Comparison of ENCODE assay signal across 1 fruit fly cellular context in genomic region chr3L:18743679-18744078, dm6.
TF ChIP-seq lines count a peak whose summit lies in the region.

No protein-coding gene starts in this region.

TF ChIP-seq in whole organism, embryonic, 481 proteins besides CTCF, POLR2A, EP300 and RAD21 (continued from another document and continues in another):
- no peak for TF ChIP-seq wdn (GFP tag; IDR thresholded peaks at IDR 0.05; lab: Robert Waterston, UW)
- TF ChIP-seq CG10366 (GFP tag; IDR thresholded peaks at IDR 0.05; lab: Robert Waterston, UW), result no peak; the same call in 1 of the 2 replicates
- no peak for TF ChIP-seq CG43689 (GFP tag; IDR thresholded peaks at IDR 0.05; lab: Robert Waterston, UW)
- TF ChIP-seq Dip3 (GFP tag; optimal IDR thresholded peaks at IDR 0.05; lab: Kevin White, UChicago), result no peak
- TF ChIP-seq cwo (GFP tag; optimal IDR thresholded peaks at IDR 0.05; lab: Kevin White, UChicago), result no peak
- TF ChIP-seq Ssrp (tag; optimal IDR thresholded peaks at IDR 0.05; lab: Kevin White, UChicago), result no peak
- TF ChIP-seq CG12659 (GFP tag; optimal IDR thresholded peaks at IDR 0.05; lab: Kevin White, UChicago), result no peak
- TF ChIP-seq Scr (GFP tag; IDR thresholded peaks at IDR 0.05; lab: Robert Waterston, UW; ENCODE audit: partially characterized antibody), result 0 out of 2 replicates have a peak, but pooled peaks have one; percentile 27
- no peak for TF ChIP-seq CG12155 (GFP tag; optimal IDR thresholded peaks at IDR 0.05; lab: Kevin White, UChicago)
- TF ChIP-seq ttk (GFP tag; IDR thresholded peaks at IDR 0.05; lab: Robert Waterston, UW), result no peak
- no peak for TF ChIP-seq grn (GFP tag; optimal IDR thresholded peaks at IDR 0.05; lab: Kevin White, UChicago)
- peak; percentile 4 for TF ChIP-seq exex (tag; optimal IDR thresholded peaks at IDR 0.05; lab: Kevin White, UChicago)
- TF ChIP-seq tgo (GFP tag; IDR thresholded peaks at IDR 0.05; lab: Robert Waterston, UW), result 0 out of 3 replicates have a peak, but pooled peaks have one; percentile 22
- TF ChIP-seq Sox100B (GFP tag; optimal IDR thresholded peaks at IDR 0.05; lab: Kevin White, UChicago), result no peak
- TF ChIP-seq CG16813 (GFP tag; IDR thresholded peaks at IDR 0.05; lab: Robert Waterston, UW; ENCODE audit: partially characterized antibody), result peak; percentile 63
- no peak for TF ChIP-seq Ets97D (GFP tag; optimal IDR thresholded peaks at IDR 0.05; lab: Kevin White, UChicago)
- peak; percentile 50 for TF ChIP-seq CG1603 (tag; optimal IDR thresholded peaks at IDR 0.05; lab: Kevin White, UChicago)
- no peak for TF ChIP-seq gro (GFP tag; optimal IDR thresholded peaks at IDR 0.05; lab: Kevin White, UChicago)
- no peak for TF ChIP-seq CG17361 (GFP tag; IDR thresholded peaks at IDR 0.05; lab: Robert Waterston, UW)
- no peak for TF ChIP-seq ATbp (GFP tag; optimal IDR thresholded peaks at IDR 0.05; lab: Kevin White, UChicago)
- TF ChIP-seq CG13123 (GFP tag; optimal IDR thresholded peaks at IDR 0.05; lab: Kevin White, UChicago), result no peak
- no peak for TF ChIP-seq lmd (GFP tag; IDR thresholded peaks at IDR 0.05; lab: Robert Waterston, UW)
- TF ChIP-seq CG8944 (GFP tag; optimal IDR thresholded peaks at IDR 0.05; lab: Kevin White, UChicago), result no peak
- no peak for TF ChIP-seq CG8924 (tag; optimal IDR thresholded peaks at IDR 0.05; lab: Kevin White, UChicago)
- TF ChIP-seq Gsc (GFP tag; IDR thresholded peaks at IDR 0.05; lab: Robert Waterston, UW), result no peak
- TF ChIP-seq CG3847 (GFP tag; IDR thresholded peaks at IDR 0.05; lab: Robert Waterston, UW), result 0 out of 2 replicates have a peak, but pooled peaks have one; percentile 5
- TF ChIP-seq YL-1 (GFP tag; optimal IDR thresholded peaks at IDR 0.05; lab: Kevin White, UChicago), result no peak
- peak; percentile 34 for TF ChIP-seq B-H2 (GFP tag; optimal IDR thresholded peaks at IDR 0.05; lab: Kevin White, UChicago)
- TF ChIP-seq CG7987 (GFP tag; optimal IDR thresholded peaks at IDR 0.05; lab: Kevin White, UChicago), result no peak
- no peak for TF ChIP-seq hth (optimal IDR thresholded peaks at IDR 0.05; lab: Kevin White, UChicago)
- TF ChIP-seq schlank (tag; optimal IDR thresholded peaks at IDR 0.05; lab: Kevin White, UChicago), result no peak
- no peak for TF ChIP-seq CG4730 (GFP tag; IDR thresholded peaks at IDR 0.05; lab: Robert Waterston, UW)
- no peak for TF ChIP-seq zfh1 (GFP tag; IDR thresholded peaks at IDR 0.05; lab: Robert Waterston, UW)
- TF ChIP-seq NC2β (GFP tag; optimal IDR thresholded peaks at IDR 0.05; lab: Kevin White, UChicago), result no peak
- TF ChIP-seq sd (tag; optimal IDR thresholded peaks at IDR 0.05; lab: Kevin White, UChicago), result no peak
- TF ChIP-seq Hsf (GFP tag; optimal IDR thresholded peaks at IDR 0.05; lab: Kevin White, UChicago), result peak; percentile 2
- TF ChIP-seq Myb (GFP tag; optimal IDR thresholded peaks at IDR 0.05; lab: Kevin White, UChicago), result peak; percentile 24
- TF ChIP-seq dimm (GFP tag; IDR thresholded peaks at IDR 0.05; lab: Robert Waterston, UW), result no peak
- no peak for TF ChIP-seq CG10462 (GFP tag; optimal IDR thresholded peaks at IDR 0.05; lab: Kevin White, UChicago)
- TF ChIP-seq aop (GFP tag; IDR thresholded peaks at IDR 0.05; lab: Robert Waterston, UW), result no peak
- no peak for TF ChIP-seq sna (GFP tag; IDR thresholded peaks at IDR 0.05; lab: Robert Waterston, UW; ENCODE audit: partially characterized antibody)
- no peak for TF ChIP-seq CG4282 (GFP tag; optimal IDR thresholded peaks at IDR 0.05; lab: Kevin White, UChicago)
- TF ChIP-seq H2.0 (GFP tag; IDR thresholded peaks at IDR 0.05; lab: Robert Waterston, UW), result no peak
- TF ChIP-seq vnd (GFP tag; IDR thresholded peaks at IDR 0.05; lab: Robert Waterston, UW; ENCODE audit: partially characterized antibody), result peak; percentile 60
- peak; percentile 14 for TF ChIP-seq CG17568 (GFP tag; optimal IDR thresholded peaks at IDR 0.05; lab: Kevin White, UChicago)
- TF ChIP-seq Mrtf (GFP tag; IDR thresholded peaks at IDR 0.05; lab: Robert Waterston, UW), result no peak
- TF ChIP-seq CG7357 (GFP tag; IDR thresholded peaks at IDR 0.05; lab: Robert Waterston, UW), result no peak
- TF ChIP-seq rib (GFP tag; IDR thresholded peaks at IDR 0.05; lab: Robert Waterston, UW), result no peak
- peak; percentile 79 for TF ChIP-seq Bgb (GFP tag; IDR thresholded peaks at IDR 0.05; lab: Robert Waterston, UW; ENCODE audit: partially characterized antibody)
- no peak for TF ChIP-seq pzg (GFP tag; optimal IDR thresholded peaks at IDR 0.05; lab: Kevin White, UChicago)
- no peak for TF ChIP-seq psq (GFP tag; optimal IDR thresholded peaks at IDR 0.05; lab: Kevin White, UChicago)
- peak; percentile 46 for TF ChIP-seq CG42726 (GFP tag; IDR thresholded peaks at IDR 0.05; lab: Robert Waterston, UW; ENCODE audit: partially characterized antibody)
- no peak for TF ChIP-seq yki (optimal IDR thresholded peaks at IDR 0.05; lab: Kevin White, UChicago)
- TF ChIP-seq CG6791 (GFP tag; IDR thresholded peaks at IDR 0.05; lab: Robert Waterston, UW; ENCODE audit: partially characterized antibody), result peak; percentile 45; the same call in 1 of the 3 replicates
- TF ChIP-seq ara (GFP tag; IDR thresholded peaks at IDR 0.05; lab: Robert Waterston, UW), result no peak
- no peak for TF ChIP-seq CkIIα-i1 (GFP tag; IDR thresholded peaks at IDR 0.05; lab: Robert Waterston, UW)
- no peak for TF ChIP-seq Sry-β (GFP tag; optimal IDR thresholded peaks at IDR 0.05; lab: Kevin White, UChicago)
- no peak for TF ChIP-seq cg (GFP tag; optimal IDR thresholded peaks at IDR 0.05; lab: Kevin White, UChicago)
- TF ChIP-seq Xrp1 (GFP tag; IDR thresholded peaks at IDR 0.05; lab: Robert Waterston, UW), result peak; percentile 17; the same call in 1 of the 2 replicates
- TF ChIP-seq ase (GFP tag; IDR thresholded peaks at IDR 0.05; lab: Robert Waterston, UW), result no peak
- TF ChIP-seq ato (GFP tag; IDR thresholded peaks at IDR 0.05; lab: Robert Waterston, UW; ENCODE audit: partially characterized antibody), result no peak
- no peak for TF ChIP-seq fu2 (GFP tag; optimal IDR thresholded peaks at IDR 0.05; lab: Kevin White, UChicago)
- no peak for TF ChIP-seq Poxn (GFP tag; IDR thresholded peaks at IDR 0.05; lab: Robert Waterston, UW)
- no peak for TF ChIP-seq luna (GFP tag; optimal IDR thresholded peaks at IDR 0.05; lab: Kevin White, UChicago)
- no peak for TF ChIP-seq eve (GFP tag; optimal IDR thresholded peaks at IDR 0.05; lab: Kevin White, UChicago)
- no peak for TF ChIP-seq CG14014 (GFP tag; IDR thresholded peaks at IDR 0.05; lab: Robert Waterston, UW)
- TF ChIP-seq CG2889 (GFP tag; IDR thresholded peaks at IDR 0.05; lab: Robert Waterston, UW), result no peak
- no peak for TF ChIP-seq tx (GFP tag; optimal IDR thresholded peaks at IDR 0.05; lab: Kevin White, UChicago)
- no peak for TF ChIP-seq CG6765 (GFP tag; optimal IDR thresholded peaks at IDR 0.05; lab: Kevin White, UChicago)
- no peak for TF ChIP-seq BEAF-32 (GFP tag; optimal IDR thresholded peaks at IDR 0.05; lab: Kevin White, UChicago)
- no peak for TF ChIP-seq CG31388 (GFP tag; optimal IDR thresholded peaks at IDR 0.05; lab: Kevin White, UChicago)
- no peak for TF ChIP-seq ssp (GFP tag; IDR thresholded peaks at IDR 0.05; lab: Robert Waterston, UW)
- TF ChIP-seq bab2 (GFP tag; optimal IDR thresholded peaks at IDR 0.05; lab: Kevin White, UChicago), result no peak
- no peak for TF ChIP-seq lab (GFP tag; optimal IDR thresholded peaks at IDR 0.05; lab: Kevin White, UChicago)
- TF ChIP-seq p53 (GFP tag; optimal IDR thresholded peaks at IDR 0.05; lab: Kevin White, UChicago), result no peak
- no peak for TF ChIP-seq grau (tag; optimal IDR thresholded peaks at IDR 0.05; lab: Kevin White, UChicago)
- no peak for TF ChIP-seq CG1529 (GFP tag; optimal IDR thresholded peaks at IDR 0.05; lab: Kevin White, UChicago)
- no peak for TF ChIP-seq CG17186 (GFP tag; optimal IDR thresholded peaks at IDR 0.05; lab: Kevin White, UChicago)
- no peak for TF ChIP-seq CG30403 (GFP tag; optimal IDR thresholded peaks at IDR 0.05; lab: Kevin White, UChicago)
- TF ChIP-seq pnt (GFP tag; optimal IDR thresholded peaks at IDR 0.05; lab: Kevin White, UChicago), result no peak
- TF ChIP-seq CG9215 (GFP tag; IDR thresholded peaks at IDR 0.05; lab: Robert Waterston, UW), result no peak
- peak; percentile 84 for TF ChIP-seq wek (GFP tag; optimal IDR thresholded peaks at IDR 0.05; lab: Kevin White, UChicago)
- TF ChIP-seq CG17802 (tag; optimal IDR thresholded peaks at IDR 0.05; lab: Kevin White, UChicago), result no peak
- no peak for TF ChIP-seq CG12299 (tag; optimal IDR thresholded peaks at IDR 0.05; lab: Kevin White, UChicago)
- no peak for TF ChIP-seq pb (GFP tag; optimal IDR thresholded peaks at IDR 0.05; lab: Kevin White, UChicago)
- no peak for TF ChIP-seq CG9797 (GFP tag; optimal IDR thresholded peaks at IDR 0.05; lab: Kevin White, UChicago)
- no peak for TF ChIP-seq CG6854 (GFP tag; optimal IDR thresholded peaks at IDR 0.05; lab: Kevin White, UChicago)
- TF ChIP-seq Atf6 (GFP tag; IDR thresholded peaks at IDR 0.05; lab: Robert Waterston, UW), result no peak
- no peak for TF ChIP-seq gcm (GFP tag; optimal IDR thresholded peaks at IDR 0.05; lab: Kevin White, UChicago)
- TF ChIP-seq CG33557 (GFP tag; optimal IDR thresholded peaks at IDR 0.05; lab: Kevin White, UChicago), result no peak
- TF ChIP-seq CG10267 (tag; optimal IDR thresholded peaks at IDR 0.05; lab: Kevin White, UChicago), result no peak
- peak; percentile 28 for TF ChIP-seq CG7271 (tag; optimal IDR thresholded peaks at IDR 0.05; lab: Kevin White, UChicago)
- no peak for TF ChIP-seq wor (GFP tag; IDR thresholded peaks at IDR 0.05; lab: Robert Waterston, UW)
- TF ChIP-seq en (GFP tag; optimal IDR thresholded peaks at IDR 0.05; lab: Kevin White, UChicago), result no peak
- TF ChIP-seq btn (GFP tag; optimal IDR thresholded peaks at IDR 0.05; lab: Kevin White, UChicago), result no peak
- TF ChIP-seq Hand (GFP tag; optimal IDR thresholded peaks at IDR 0.05; lab: Kevin White, UChicago), result no peak
- TF ChIP-seq CG10209 (GFP tag; optimal IDR thresholded peaks at IDR 0.05; lab: Kevin White, UChicago), result no peak
- no peak for TF ChIP-seq Jarid2 (GFP tag; optimal IDR thresholded peaks at IDR 0.05; lab: Kevin White, UChicago)
- TF ChIP-seq CG8089 (GFP tag; optimal IDR thresholded peaks at IDR 0.05; lab: Kevin White, UChicago), result no peak
- no peak for TF ChIP-seq CG6813 (GFP tag; optimal IDR thresholded peaks at IDR 0.05; lab: Kevin White, UChicago)
- no peak for TF ChIP-seq sima (GFP tag; optimal IDR thresholded peaks at IDR 0.05; lab: Kevin White, UChicago)
- TF ChIP-seq CG8359 (GFP tag; optimal IDR thresholded peaks at IDR 0.05; lab: Kevin White, UChicago; ENCODE audit: borderline replicate concordance), result no peak
- no peak for TF ChIP-seq CG18599 (GFP tag; optimal IDR thresholded peaks at IDR 0.05; lab: Kevin White, UChicago)
- peak; percentile 5 for TF ChIP-seq phol (tag; optimal IDR thresholded peaks at IDR 0.05; lab: Kevin White, UChicago)
- TF ChIP-seq CG5180 (GFP tag; optimal IDR thresholded peaks at IDR 0.05; lab: Kevin White, UChicago), result no peak
- no peak for TF ChIP-seq CG9876 (GFP tag; optimal IDR thresholded peaks at IDR 0.05; lab: Kevin White, UChicago)
- TF ChIP-seq CG18262 (tag; optimal IDR thresholded peaks at IDR 0.05; lab: Kevin White, UChicago), result no peak
- TF ChIP-seq ab (GFP tag; optimal IDR thresholded peaks at IDR 0.05; lab: Kevin White, UChicago), result no peak
- TF ChIP-seq B-H1 (GFP tag; IDR thresholded peaks at IDR 0.05; lab: Robert Waterston, UW), result no peak
- no peak for TF ChIP-seq CG13296 (GFP tag; optimal IDR thresholded peaks at IDR 0.05; lab: Kevin White, UChicago)
- TF ChIP-seq CG8290 (GFP tag; optimal IDR thresholded peaks at IDR 0.05; lab: Kevin White, UChicago), result no peak
- TF ChIP-seq CG8290 (tag; optimal IDR thresholded peaks at IDR 0.05; lab: Kevin White, UChicago), result no peak
- TF ChIP-seq ham (GFP tag; IDR thresholded peaks at IDR 0.05; lab: Robert Waterston, UW), result no peak
- TF ChIP-seq ewg (GFP tag; optimal IDR thresholded peaks at IDR 0.05; lab: Kevin White, UChicago), result no peak
- TF ChIP-seq fd102C (GFP tag; optimal IDR thresholded peaks at IDR 0.05; lab: Kevin White, UChicago), result no peak
- TF ChIP-seq tap (tag; optimal IDR thresholded peaks at IDR 0.05; lab: Kevin White, UChicago), result no peak
- no peak for TF ChIP-seq CG12236 (GFP tag; optimal IDR thresholded peaks at IDR 0.05; lab: Kevin White, UChicago)
- no peak for TF ChIP-seq CG15514 (GFP tag; optimal IDR thresholded peaks at IDR 0.05; lab: Kevin White, UChicago)
- TF ChIP-seq CG13287 (GFP tag; IDR thresholded peaks at IDR 0.05; lab: Robert Waterston, UW; ENCODE audit: partially characterized antibody), result peak; percentile 36; the same call in 1 of the 2 replicates
- TF ChIP-seq crp (GFP tag; optimal IDR thresholded peaks at IDR 0.05; lab: Kevin White, UChicago), result no peak
- TF ChIP-seq CG12104 (GFP tag; optimal IDR thresholded peaks at IDR 0.05; lab: Kevin White, UChicago), result no peak
- TF ChIP-seq Oaz (GFP tag; IDR thresholded peaks at IDR 0.05; lab: Robert Waterston, UW), result no peak
- TF ChIP-seq inv (GFP tag; IDR thresholded peaks at IDR 0.05; lab: Robert Waterston, UW; ENCODE audit: partially characterized antibody), result peak; percentile 49
- TF ChIP-seq CG1602 (GFP tag; optimal IDR thresholded peaks at IDR 0.05; lab: Kevin White, UChicago), result no peak
- no peak for TF ChIP-seq CG3726 (GFP tag; IDR thresholded peaks at IDR 0.05; lab: Robert Waterston, UW)
- TF ChIP-seq CG3065 (GFP tag; optimal IDR thresholded peaks at IDR 0.05; lab: Kevin White, UChicago), result no peak
- no peak for TF ChIP-seq CG2678 (tag; optimal IDR thresholded peaks at IDR 0.05; lab: Kevin White, UChicago)
- no peak for TF ChIP-seq CG7928 (GFP tag; optimal IDR thresholded peaks at IDR 0.05; lab: Kevin White, UChicago)
- no peak for TF ChIP-seq Dfd (GFP tag; optimal IDR thresholded peaks at IDR 0.05; lab: Kevin White, UChicago)
- TF ChIP-seq jigr1 (GFP tag; IDR thresholded peaks at IDR 0.05; lab: Robert Waterston, UW), result no peak
- TF ChIP-seq da (GFP tag; optimal IDR thresholded peaks at IDR 0.05; lab: Kevin White, UChicago), result no peak
- TF ChIP-seq GATAe (GFP tag; conservative IDR thresholded peaks at IDR 0.05; lab: Robert Waterston, UW), result peak; percentile 54
- no peak for TF ChIP-seq Drgx (GFP tag; IDR thresholded peaks at IDR 0.05; lab: Robert Waterston, UW)
- TF ChIP-seq org-1 (GFP tag; optimal IDR thresholded peaks at IDR 0.05; lab: Kevin White, UChicago), result no peak
- TF ChIP-seq ems (GFP tag; optimal IDR thresholded peaks at IDR 0.05; lab: Kevin White, UChicago), result no peak
- TF ChIP-seq Ptx1 (GFP tag; IDR thresholded peaks at IDR 0.05; lab: Robert Waterston, UW), result no peak
- no peak for TF ChIP-seq Meics (GFP tag; optimal IDR thresholded peaks at IDR 0.05; lab: Kevin White, UChicago)
- no peak for TF ChIP-seq ken (GFP tag; IDR thresholded peaks at IDR 0.05; lab: Robert Waterston, UW)
